Worm (Caenorhabditis elegans) whole organism, early embryonic: Measurements from ENCODE around the gene toe-1.

Experiments
- B0310.2 ChIP-seq: sonication (generic microtip); optimal IDR thresholded peaks from 2 replicates; lab custom pipeline; 2016; ENCODE audit warnings: mild to moderate bottlenecking, missing genetic modification characterization, missing compliant biosample characterization
- F13C5.2 ChIP-seq: sonication (generic microtip); optimal IDR thresholded peaks from 2 replicates; lab custom pipeline; 2017; ENCODE audit warnings: mild to moderate bottlenecking, missing genetic modification characterization, inconsistent platforms, missing compliant biosample characterization
- aly-1 ChIP-seq: sonication (generic microtip); optimal IDR thresholded peaks from 2 replicates; lab custom pipeline; 2016; ENCODE audit warnings: missing genetic modification characterization, missing compliant biosample characterization
- ama-1 ChIP-seq: fragments of 150-350 bp; optimal IDR thresholded peaks from 2 replicates; lab custom pipeline; 2014
- ceh-13 ChIP-seq: fragments of 200-800 bp; sonication (Bioruptor generic); optimal IDR thresholded peaks from 2 replicates; lab custom pipeline; 2018; ENCODE audit warnings: mild to moderate bottlenecking, missing genetic modification characterization, missing compliant biosample characterization
- ceh-36 ChIP-seq: sonication (generic microtip); optimal IDR thresholded peaks from 2 replicates; lab custom pipeline; 2016; ENCODE audit warnings: missing genetic modification characterization, inconsistent platforms, missing compliant biosample characterization
- ets-7 ChIP-seq: sonication (generic microtip); optimal IDR thresholded peaks from 2 replicates; lab custom pipeline; 2016; ENCODE audit warnings: missing genotype, missing genetic modification characterization, missing compliant biosample characterization
- flt-1 ChIP-seq: fragments of 200-800 bp; sonication (Bioruptor generic); IDR thresholded peaks from 2 replicates; pipeline ENCODE4 v1.3.6; 2022; ENCODE audit warnings: missing genetic modification characterization, missing compliant biosample characterization
- hmbx-1 ChIP-seq: sonication (generic microtip); optimal IDR thresholded peaks from 2 replicates; lab custom pipeline; 2016; ENCODE audit warnings: mild to moderate bottlenecking, missing genetic modification characterization, missing compliant biosample characterization
- hmg-4 ChIP-seq: fragments of 200-800 bp; sonication (Bioruptor generic); optimal IDR thresholded peaks from 2 replicates; lab custom pipeline; 2018; ENCODE audit warnings: mild to moderate bottlenecking, missing genetic modification characterization, missing compliant biosample characterization
- hnd-1 ChIP-seq: sonication (generic microtip); optimal IDR thresholded peaks from 2 replicates; lab custom pipeline; 2016; ENCODE audit warnings: missing genetic modification characterization, missing compliant biosample characterization
- pes-1 ChIP-seq: fragments of 200-800 bp; sonication (Bioruptor generic); IDR thresholded peaks from 2 replicates; pipeline ENCODE4 v1.3.6; 2022; ENCODE audit warnings: missing genetic modification reagents, missing genetic modification characterization, missing compliant biosample characterization
- scrt-1 ChIP-seq: fragments of 200-800 bp; sonication (Bioruptor generic); IDR thresholded peaks from 2 replicates; pipeline ENCODE4 v1.3.6; 2022; ENCODE audit warnings: missing genetic modification characterization, missing compliant biosample characterization
- sea-1 ChIP-seq: fragments of 200-800 bp; sonication (Bioruptor generic); conservative IDR thresholded peaks from 2 replicates; pipeline ENCODE4 v1.3.6; 2022; ENCODE audit warnings: missing genetic modification characterization, missing compliant biosample characterization
- tbx-11 ChIP-seq: fragments of 200-800 bp; sonication (Bioruptor generic); IDR thresholded peaks from 2 replicates; pipeline ENCODE4 v1.3.6; 2022; ENCODE audit warnings: missing genetic modification characterization, missing compliant biosample characterization
- tbx-37 ChIP-seq: fragments of 200-800 bp; sonication (Bioruptor generic); conservative IDR thresholded peaks from 2 replicates; pipeline ENCODE4 v1.3.6; 2022; ENCODE audit warnings: missing genetic modification reagents, missing genetic modification characterization, missing compliant biosample characterization
- tra-4 ChIP-seq: sonication (generic microtip); optimal IDR thresholded peaks from 2 replicates; lab custom pipeline; 2017; ENCODE audit warnings: missing genetic modification characterization, missing compliant biosample characterization

The toe-1 gene

DNA sequence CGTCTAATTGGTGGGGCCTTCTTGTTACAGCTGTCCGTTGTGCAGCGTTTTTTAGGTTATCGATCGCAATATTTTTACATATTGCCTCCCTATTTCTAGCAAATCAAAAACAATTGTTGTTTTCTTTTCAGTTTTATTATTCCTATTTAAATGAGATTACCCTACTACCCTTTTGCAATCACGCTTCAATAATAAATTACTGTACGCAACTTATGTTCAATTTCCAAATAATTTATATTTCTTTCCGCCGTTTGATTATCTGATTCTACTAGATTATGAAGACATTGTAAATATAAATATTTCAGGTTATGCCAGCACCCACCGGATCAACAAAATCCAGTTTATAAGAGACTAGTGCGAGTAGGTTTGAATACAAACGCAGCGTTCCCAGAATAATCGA, 19.6 kb upstream of the toe-1 start, which contains the start of gene ZK430.5:
Gene ZK430.5, plus strand, starts transcription at position 301 of the 400 bp plus-strand sequence.
- TF ChIP-seq ceh-13 (GFP tag; lab: Kevin White, UChicago) (no peak), hnd-1 (no peak), scrt-1 (no peak), sea-1 (GFP tag; lab: Robert Waterston, UW) (no peak), hmbx-1 (tag; lab: Kevin White, UChicago) (no peak), F13C5.2 (tag; lab: Kevin White, UChicago) (no peak), hmg-4 (GFP tag; lab: Kevin White, UChicago) (no peak), tbx-37 (GFP tag; lab: Robert Waterston, UW) (no peak), aly-1 (no peak), flt-1 (no peak), tra-4 (tag; lab: Kevin White, UChicago) (no peak), B0310.2 (tag; lab: Kevin White, UChicago) (no peak)

ce11 chrII:4409650-4410049, 15.3 kb upstream of the toe-1 start:
- TF ChIP-seq sea-1 (GFP tag; lab: Robert Waterston, UW) = no peak
- no peak for TF ChIP-seq ama-1 (lab: Kevin White, UChicago)
- TF ChIP-seq F13C5.2 (tag; lab: Kevin White, UChicago) = no peak
- no peak for TF ChIP-seq tbx-11 (GFP tag; lab: Robert Waterston, UW)
- no peak for TF ChIP-seq aly-1
- TF ChIP-seq hmg-4 (GFP tag; lab: Kevin White, UChicago) = no peak
- TF ChIP-seq tbx-37 (GFP tag; lab: Robert Waterston, UW) = no peak
- TF ChIP-seq B0310.2 (tag; lab: Kevin White, UChicago) = no peak
- TF ChIP-seq ceh-36 (tag; lab: Kevin White, UChicago) = no peak
- no peak for TF ChIP-seq ets-7
- TF ChIP-seq scrt-1 = no peak
- no peak for TF ChIP-seq ceh-13 (GFP tag; lab: Kevin White, UChicago)
- TF ChIP-seq hnd-1 = no peak
- TF ChIP-seq hmbx-1 (tag; lab: Kevin White, UChicago) = no peak
- no peak for TF ChIP-seq flt-1

ce11 chrII:4417333-4417732, 7.6 kb upstream of the toe-1 start, which contains the start of gene sod-5:
Gene sod-5 (plus strand): TSS chrII:4417633.
- TF ChIP-seq tra-4 (tag; lab: Kevin White, UChicago) (no peak), scrt-1 (no peak), tbx-11 (GFP tag; lab: Robert Waterston, UW) (no peak)

DNA sequence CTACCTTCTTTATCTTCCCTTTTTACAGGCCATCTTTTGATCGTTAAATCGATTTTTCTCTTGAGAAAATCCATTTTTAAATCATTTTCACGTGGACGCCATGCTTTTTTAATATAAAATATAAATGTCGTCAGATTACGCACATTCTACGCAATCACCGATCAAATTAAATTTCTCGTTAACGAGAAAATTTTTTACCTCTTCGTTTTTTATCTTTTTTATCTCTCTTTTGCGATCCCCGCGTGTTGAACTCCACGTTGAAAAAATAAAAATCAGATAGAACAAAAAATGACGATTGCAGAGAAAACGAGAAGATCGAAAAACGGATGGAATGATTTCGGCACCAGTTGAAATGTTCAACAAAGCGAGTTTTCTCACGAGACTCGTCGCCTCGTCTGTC, 5.0 kb upstream of the toe-1 start, which contains the start of gene bpnt-1:
Gene bpnt-1, plus strand, starts transcription at position 301 of the 400 bp plus-strand sequence.
- no peak for TF ChIP-seq hmbx-1 (tag; lab: Kevin White, UChicago)

ce11 chrII:4428121-4428520, 3.2 kb downstream of the toe-1 start:
- TF ChIP-seq ama-1 (lab: Kevin White, UChicago) = no peak
- no peak for TF ChIP-seq F13C5.2 (tag; lab: Kevin White, UChicago)
- TF ChIP-seq aly-1 = no peak
- TF ChIP-seq flt-1 = no peak
- no peak for TF ChIP-seq pes-1 (GFP tag; lab: Robert Waterston, UW)
- no peak for TF ChIP-seq tbx-37 (GFP tag; lab: Robert Waterston, UW)
- no peak for TF ChIP-seq ceh-36 (tag; lab: Kevin White, UChicago)
- no peak for TF ChIP-seq tbx-11 (GFP tag; lab: Robert Waterston, UW)
- TF ChIP-seq scrt-1 = no peak
- no peak for TF ChIP-seq tra-4 (tag; lab: Kevin White, UChicago)
- no peak for TF ChIP-seq ets-7
- no peak for TF ChIP-seq ceh-13 (GFP tag; lab: Kevin White, UChicago)
- TF ChIP-seq B0310.2 (tag; lab: Kevin White, UChicago) = no peak
- TF ChIP-seq hnd-1 = no peak
- no peak for TF ChIP-seq hmg-4 (GFP tag; lab: Kevin White, UChicago)
- no peak for TF ChIP-seq hmbx-1 (tag; lab: Kevin White, UChicago)
- no peak for TF ChIP-seq sea-1 (GFP tag; lab: Robert Waterston, UW)

- TF ChIP-seq ceh-36 (tag; lab: Kevin White, UChicago) = no peak
- TF ChIP-seq tbx-11 (GFP tag; lab: Robert Waterston, UW) = no peak
- TF ChIP-seq aly-1 = no peak
- TF ChIP-seq ceh-13 (GFP tag; lab: Kevin White, UChicago) = no peak
- no peak for TF ChIP-seq hmg-4 (GFP tag; lab: Kevin White, UChicago)
- TF ChIP-seq tra-4 (tag; lab: Kevin White, UChicago) = no peak
- TF ChIP-seq hnd-1 = no peak
- TF ChIP-seq ama-1 (lab: Kevin White, UChicago) = no peak
- no peak for TF ChIP-seq B0310.2 (tag; lab: Kevin White, UChicago)
- TF ChIP-seq sea-1 (GFP tag; lab: Robert Waterston, UW) = no peak
- no peak for TF ChIP-seq flt-1
- TF ChIP-seq pes-1 (GFP tag; lab: Robert Waterston, UW) = no peak
- TF ChIP-seq hmbx-1 (tag; lab: Kevin White, UChicago) = no peak
- no peak for TF ChIP-seq F13C5.2 (tag; lab: Kevin White, UChicago)
- no peak for TF ChIP-seq ets-7
- no peak for TF ChIP-seq scrt-1
- TF ChIP-seq tbx-37 (GFP tag; lab: Robert Waterston, UW) = no peak
These were observed 8.2 kb downstream of the toe-1 start, which contains the start of gene nhr-109 for ce11 chrII:4433146-4433545. Gene nhr-109 (plus strand): TSS chrII:4433367.

DNA sequence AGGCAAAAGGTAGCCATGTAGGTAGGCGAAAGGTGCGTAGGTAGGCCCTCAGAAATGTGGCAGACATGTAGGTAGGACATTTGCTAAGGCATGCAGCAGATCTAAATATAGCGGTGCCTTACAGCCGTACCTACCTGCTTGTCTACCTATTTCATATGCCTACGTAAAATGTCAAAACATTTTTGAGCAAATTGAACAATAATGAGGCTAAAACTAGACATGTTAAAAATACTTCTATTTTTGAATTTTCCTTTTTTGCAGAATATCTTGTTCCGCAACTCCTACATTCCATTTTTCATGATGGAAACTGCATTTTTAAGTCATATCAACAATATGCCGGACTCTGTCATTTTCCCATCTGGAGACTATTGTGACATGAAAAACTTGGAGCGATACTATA, 9.3 kb downstream of the toe-1 start:
- TF ChIP-seq hmbx-1 (tag; lab: Kevin White, UChicago) (no peak), pes-1 (GFP tag; lab: Robert Waterston, UW) (no peak), tbx-37 (GFP tag; lab: Robert Waterston, UW) (no peak), scrt-1 (no peak), hnd-1 (no peak), B0310.2 (tag; lab: Kevin White, UChicago) (no peak), ceh-36 (tag; lab: Kevin White, UChicago) (no peak), ama-1 (lab: Kevin White, UChicago) (no peak), F13C5.2 (tag; lab: Kevin White, UChicago) (no peak), ets-7 (no peak), ceh-13 (GFP tag; lab: Kevin White, UChicago) (no peak), tbx-11 (GFP tag; lab: Robert Waterston, UW) (no peak), aly-1 (no peak), sea-1 (GFP tag; lab: Robert Waterston, UW) (no peak), hmg-4 (GFP tag; lab: Kevin White, UChicago) (no peak)
